Worm (Caenorhabditis elegans) whole organism, L3 larva: Measurements from ENCODE around the gene igeg-1.
A peak's percentile ranks its signal among the peaks of the same experiment; 100 is the strongest.

ENCODE experiments used
- R02D3.7 ChIP-seq: fragments of 150-350 bp; optimal IDR thresholded peaks from 2 replicates; lab custom pipeline; 2014; ENCODE audit warnings: missing biosample characterization, missing genetic modification characterization
- ZK546.5 ChIP-seq: sonication (generic microtip); optimal IDR thresholded peaks from 2 replicates; lab custom pipeline; 2017; ENCODE audit warnings: missing biosample characterization, missing genetic modification characterization
- aly-2 ChIP-seq: fragments of 150-350 bp; optimal IDR thresholded peaks from 2 replicates; lab custom pipeline; 2014; ENCODE audit warnings: missing biosample characterization, missing genetic modification characterization
- ama-1 ChIP-seq: fragments of 150-350 bp; optimal IDR thresholded peaks from 2 replicates; lab custom pipeline; 2018
- ceh-16 ChIP-seq: sonication (generic microtip); optimal IDR thresholded peaks from 2 replicates; lab custom pipeline; 2017; ENCODE audit warnings: missing biosample characterization, missing genetic modification characterization
- ceh-28 ChIP-seq: fragments of 150-350 bp; optimal IDR thresholded peaks from 2 replicates; lab custom pipeline; 2014; ENCODE audit warnings: missing biosample characterization, missing genetic modification reagents, missing genetic modification characterization
- ceh-82 ChIP-seq: fragments of 150-350 bp; optimal IDR thresholded peaks from 2 replicates; lab custom pipeline; 2014; ENCODE audit warnings: missing biosample characterization, missing genetic modification characterization
- ceh-9 ChIP-seq: sonication (generic microtip); optimal IDR thresholded peaks from 2 replicates; lab custom pipeline; 2018; ENCODE audit warnings: missing biosample characterization, missing genetic modification characterization
- daf-12 ChIP-seq: fragments of 150-350 bp; optimal IDR thresholded peaks from 2 replicates; lab custom pipeline; 2014; ENCODE audit warnings: missing biosample characterization, missing genetic modification reagents, missing genetic modification characterization
- egl-27 ChIP-seq: sonication (generic microtip); optimal IDR thresholded peaks from 4 replicates; lab custom pipeline; 2017; ENCODE audit warnings: missing biosample characterization, missing genetic modification reagents, missing genetic modification characterization
- egl-5 ChIP-seq: fragments of 150-350 bp; optimal IDR thresholded peaks from 2 replicates; lab custom pipeline; 2017; ENCODE audit warnings: missing biosample characterization, missing genetic modification reagents, missing genetic modification characterization, inconsistent platforms
- elt-1 ChIP-seq: fragments of 150-350 bp; optimal IDR thresholded peaks from 2 replicates; lab custom pipeline; 2014; ENCODE audit warnings: missing biosample characterization, missing genetic modification characterization
- elt-2 ChIP-seq: sonication (generic microtip); optimal IDR thresholded peaks from 2 replicates; lab custom pipeline; 2016; ENCODE audit warnings: missing genetic modification reagents, mild to moderate bottlenecking, missing genetic modification characterization, missing compliant biosample characterization
- elt-3 ChIP-seq, 3 experiments: fragments of 150-350 bp in 1 of 3; sonication (generic microtip) in 2 of 3; optimal IDR thresholded peaks; 2 replicates in 2 of 3; 4 replicates in 1 of 3; lab custom pipeline; 2014 to 2017; ENCODE audit warnings: missing biosample characterization in 3 of 3, missing genetic modification characterization in 3 of 3
- eor-1 ChIP-seq, 2 experiments: fragments of 150-350 bp; optimal IDR thresholded peaks; 2 replicates each; lab custom pipeline; 2014 to 2018; ENCODE audit warnings: missing biosample characterization in 2 of 2, missing genetic modification characterization in 2 of 2
- fkh-10 ChIP-seq: sonication (generic microtip); optimal IDR thresholded peaks from 2 replicates; lab custom pipeline; 2017; ENCODE audit warnings: missing biosample characterization, missing genetic modification reagents, missing genetic modification characterization
- fkh-2 ChIP-seq: fragments of 150-350 bp; optimal IDR thresholded peaks from 2 replicates; lab custom pipeline; 2014; ENCODE audit warnings: missing biosample characterization, missing genetic modification reagents, missing genetic modification characterization
- fos-1 ChIP-seq: fragments of 150-350 bp; optimal IDR thresholded peaks from 2 replicates; lab custom pipeline; 2014; ENCODE audit warnings: missing biosample characterization, missing genetic modification characterization
- hmg-11 ChIP-seq: sonication (generic microtip); optimal IDR thresholded peaks from 2 replicates; lab custom pipeline; 2016; ENCODE audit warnings: missing genetic modification characterization, missing compliant biosample characterization
- jun-1 ChIP-seq: fragments of 150-350 bp; optimal IDR thresholded peaks from 2 replicates; lab custom pipeline; 2014; ENCODE audit warnings: missing biosample characterization, missing genetic modification reagents, missing genetic modification characterization
- lin-15B ChIP-seq: fragments of 150-350 bp; optimal IDR thresholded peaks from 2 replicates; lab custom pipeline; 2014; ENCODE audit warnings: missing biosample characterization, missing genetic modification characterization
- lin-39 ChIP-seq: fragments of 150-350 bp; optimal IDR thresholded peaks from 2 replicates; lab custom pipeline; 2018; ENCODE audit warnings: missing biosample characterization, missing genetic modification reagents, missing genetic modification characterization
- lsy-12 ChIP-seq: sonication (generic microtip); optimal IDR thresholded peaks from 2 replicates; lab custom pipeline; 2016; ENCODE audit warnings: mild to moderate bottlenecking, missing genetic modification characterization, missing compliant biosample characterization
- mdl-1 ChIP-seq: fragments of 150-350 bp; optimal IDR thresholded peaks from 2 replicates; lab custom pipeline; 2014; ENCODE audit warnings: missing biosample characterization, missing genetic modification characterization
- mml-1 ChIP-seq: fragments of 150-350 bp; sonication (generic microtip); optimal IDR thresholded peaks from 3 replicates; lab custom pipeline; 2014; ENCODE audit warnings: missing biosample characterization, missing genetic modification characterization
- nfya-1 ChIP-seq: sonication (generic microtip); optimal IDR thresholded peaks from 2 replicates; lab custom pipeline; 2017; ENCODE audit warnings: missing genetic modification characterization, mild to moderate bottlenecking, missing compliant biosample characterization, antibody characterized with exemption, moderate library complexity; ENCODE audit not compliant: insufficient read depth
- nhr-11 ChIP-seq: fragments of 150-350 bp; optimal IDR thresholded peaks from 2 replicates; lab custom pipeline; 2014; ENCODE audit warnings: missing biosample characterization, missing genetic modification characterization
- nhr-12 ChIP-seq: fragments of 150-350 bp; optimal IDR thresholded peaks from 2 replicates; lab custom pipeline; 2014; ENCODE audit warnings: missing biosample characterization, missing genetic modification characterization
- nhr-23 ChIP-seq: fragments of 150-350 bp; optimal IDR thresholded peaks from 2 replicates; lab custom pipeline; 2014; ENCODE audit warnings: missing biosample characterization, missing genetic modification reagents, missing genetic modification characterization
- nhr-237 ChIP-seq: fragments of 150-350 bp; optimal IDR thresholded peaks from 2 replicates; lab custom pipeline; 2014; ENCODE audit warnings: missing biosample characterization, missing genetic modification characterization
- nhr-25 ChIP-seq: sonication (generic microtip); optimal IDR thresholded peaks from 2 replicates; lab custom pipeline; 2017; ENCODE audit warnings: missing biosample characterization, missing genetic modification characterization
- nhr-28 ChIP-seq: fragments of 150-350 bp; optimal IDR thresholded peaks from 2 replicates; lab custom pipeline; 2014; ENCODE audit warnings: missing biosample characterization, missing genetic modification characterization
- nhr-43 ChIP-seq: sonication (generic microtip); optimal IDR thresholded peaks from 2 replicates; lab custom pipeline; 2016; ENCODE audit warnings: mild to moderate bottlenecking, missing genetic modification characterization, missing compliant biosample characterization; ENCODE audit not compliant: poor library complexity, severe bottlenecking
- nhr-67 ChIP-seq: fragments of 150-350 bp; optimal IDR thresholded peaks from 2 replicates; lab custom pipeline; 2014; ENCODE audit warnings: missing biosample characterization, missing genetic modification characterization
- nhr-76 ChIP-seq: fragments of 150-350 bp; sonication (generic microtip); optimal IDR thresholded peaks from 5 replicates; lab custom pipeline; 2014; ENCODE audit warnings: missing biosample characterization, missing genetic modification characterization
- nhr-77 ChIP-seq: fragments of 150-350 bp; optimal IDR thresholded peaks from 2 replicates; lab custom pipeline; 2014; ENCODE audit warnings: missing biosample characterization, missing genetic modification characterization
- pha-4 ChIP-seq: fragments of 150-350 bp; optimal IDR thresholded peaks from 2 replicates; lab custom pipeline; 2014; ENCODE audit warnings: missing biosample characterization, missing genetic modification reagents, missing genetic modification characterization
- pqm-1 ChIP-seq: fragments of 150-350 bp; optimal IDR thresholded peaks from 2 replicates; lab custom pipeline; 2017; ENCODE audit warnings: missing biosample characterization, missing genetic modification characterization, inconsistent platforms
- sea-2 ChIP-seq: fragments of 150-350 bp; sonication (generic microtip); optimal IDR thresholded peaks from 4 replicates; lab custom pipeline; 2014; ENCODE audit warnings: missing biosample characterization, missing genetic modification reagents, missing genetic modification characterization
- skn-1 ChIP-seq: fragments of 150-350 bp; optimal IDR thresholded peaks from 2 replicates; lab custom pipeline; 2014; ENCODE audit warnings: missing biosample characterization, missing genetic modification characterization
- snpc-4 ChIP-seq: fragments of 150-350 bp; optimal IDR thresholded peaks from 2 replicates; lab custom pipeline; 2014; ENCODE audit warnings: missing biosample characterization, missing genetic modification characterization
- tbx-2 ChIP-seq: sonication (generic microtip); optimal IDR thresholded peaks from 2 replicates; lab custom pipeline; 2016; ENCODE audit warnings: mild to moderate bottlenecking, missing genetic modification characterization, missing compliant biosample characterization
- unc-39 ChIP-seq: sonication (generic microtip); optimal IDR thresholded peaks from 4 replicates; lab custom pipeline; 2017; ENCODE audit warnings: missing biosample characterization, missing genetic modification characterization
- unc-62 ChIP-seq: fragments of 150-350 bp; sonication (generic microtip); optimal IDR thresholded peaks from 4 replicates; lab custom pipeline; 2014; ENCODE audit warnings: missing biosample characterization, missing genetic modification reagents, missing genetic modification characterization
- zag-1 ChIP-seq: fragments of 150-350 bp; optimal IDR thresholded peaks from 2 replicates; lab custom pipeline; 2014; ENCODE audit warnings: missing biosample characterization, missing genetic modification characterization
- ztf-11 ChIP-seq: fragments of 150-350 bp; optimal IDR thresholded peaks from 2 replicates; lab custom pipeline; 2014; ENCODE audit warnings: missing biosample characterization, missing genetic modification characterization
- ztf-4 ChIP-seq: fragments of 150-350 bp; optimal IDR thresholded peaks from 2 replicates; lab custom pipeline; 2014; ENCODE audit warnings: missing biosample characterization, missing genetic modification characterization

igeg-1 gene

DNA sequence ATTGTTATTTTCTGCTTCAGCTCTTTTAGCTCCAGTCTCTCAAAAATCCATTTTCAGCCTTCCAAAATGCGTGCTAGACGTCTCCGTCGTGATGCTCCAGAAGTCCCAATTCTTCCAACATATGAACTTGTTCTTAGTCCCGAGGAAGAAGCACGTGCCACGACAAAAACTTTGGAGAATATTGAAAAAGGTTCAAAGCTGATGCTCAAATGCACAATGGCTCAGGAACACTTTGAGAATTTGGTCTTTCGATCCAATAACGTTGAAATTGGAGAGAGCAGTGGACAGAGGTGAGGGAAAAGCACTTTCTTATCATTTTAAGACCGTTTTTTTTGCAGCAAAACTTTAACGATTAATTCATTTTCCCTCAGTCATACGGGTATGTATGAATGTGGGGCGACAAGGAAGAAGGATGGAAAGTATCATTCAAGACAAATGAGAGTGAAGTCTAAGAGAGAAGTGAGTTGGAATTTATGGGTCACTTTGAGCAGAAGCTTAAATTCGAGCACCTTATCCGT, at the start of gene igeg-1:
Gene igeg-1 (plus strand): TSS at position 51 of the 518 bp plus-strand sequence.
- TF ChIP-seq elt-2 (tag; lab: Kevin White, UChicago) (peak; percentile 34), nhr-43 (tag; lab: Kevin White, UChicago) (no peak)

- TF ChIP-seq nhr-43 (tag; lab: Kevin White, UChicago): peak; percentile 69
- no peak for TF ChIP-seq fos-1 (tag; lab: Kevin White, UChicago)
- peak; percentile 65 for TF ChIP-seq mdl-1 (tag; lab: Kevin White, UChicago)
- TF ChIP-seq R02D3.7 (tag; lab: Kevin White, UChicago): peak; percentile 40
- peak; percentile 66 for TF ChIP-seq snpc-4
- TF ChIP-seq ztf-4: peak; percentile 65
- TF ChIP-seq daf-12 (tag; lab: Kevin White, UChicago): no peak
- peak; percentile 48 for TF ChIP-seq pha-4 (tag; lab: Kevin White, UChicago)
- no peak for TF ChIP-seq nhr-28 (tag; lab: Kevin White, UChicago)
- no peak for TF ChIP-seq nhr-67 (tag; lab: Kevin White, UChicago)
- peak; percentile 70 for TF ChIP-seq nfya-1 (tag; lab: Kevin White, UChicago)
- TF ChIP-seq sea-2 (GFP tag; lab: Kevin White, UChicago): no peak
- peak; percentile 77 for TF ChIP-seq tbx-2
- peak; percentile 64 for TF ChIP-seq nhr-11 (tag; lab: Kevin White, UChicago)
- TF ChIP-seq pqm-1: peak; percentile 57
- peak; percentile 55 for TF ChIP-seq nhr-25 (tag; lab: Kevin White, UChicago)
- peak; percentile 82 for TF ChIP-seq lin-15B (tag; lab: Kevin White, UChicago)
- TF ChIP-seq lsy-12: peak; percentile 83
- no peak for TF ChIP-seq nhr-237 (tag; lab: Kevin White, UChicago)
- TF ChIP-seq ZK546.5 (tag; lab: Kevin White, UChicago): no peak
- peak; percentile 39 for TF ChIP-seq egl-5
- TF ChIP-seq elt-1 (tag; lab: Kevin White, UChicago): no peak
- TF ChIP-seq ceh-82 (tag; lab: Kevin White, UChicago): peak; percentile 62
- no peak for TF ChIP-seq eor-1 (tag; optimal IDR thresholded peaks at IDR 0.05; lab: Kevin White, UChicago)
- no peak for TF ChIP-seq nhr-12
- no peak for TF ChIP-seq nhr-76 (tag; lab: Kevin White, UChicago)
- no peak for TF ChIP-seq elt-3 (tag; optimal IDR thresholded peaks at IDR 0.05; lab: Kevin White, UChicago)
- peak; percentile 53 for TF ChIP-seq hmg-11 (tag; lab: Kevin White, UChicago)
- TF ChIP-seq ceh-16 (tag; lab: Kevin White, UChicago): no peak
- TF ChIP-seq skn-1: peak; percentile 49
- no peak for TF ChIP-seq unc-39 (tag; lab: Kevin White, UChicago)
- peak; percentile 45 for TF ChIP-seq lin-39 (tag; lab: Kevin White, UChicago)
- no peak for TF ChIP-seq zag-1 (tag; lab: Kevin White, UChicago)
- no peak for TF ChIP-seq egl-27 (tag; lab: Kevin White, UChicago)
- no peak for TF ChIP-seq fkh-2 (tag; lab: Kevin White, UChicago)
- TF ChIP-seq aly-2: no peak
- peak; percentile 63 for TF ChIP-seq nhr-23 (tag; lab: Kevin White, UChicago)
- TF ChIP-seq ceh-9 (tag; lab: Kevin White, UChicago): no peak
- TF ChIP-seq ztf-11 (tag; lab: Kevin White, UChicago): no peak
- TF ChIP-seq mml-1 (tag; lab: Kevin White, UChicago): no peak
- peak; percentile 56 for TF ChIP-seq jun-1 (tag; lab: Kevin White, UChicago)
- TF ChIP-seq ama-1 (lab: Kevin White, UChicago): no peak
- peak; percentile 55 for TF ChIP-seq ceh-28 (tag; lab: Kevin White, UChicago)
- TF ChIP-seq elt-2 (tag; lab: Kevin White, UChicago): peak; percentile 60
- TF ChIP-seq nhr-77 (tag; lab: Kevin White, UChicago): peak; percentile 16
- no peak for TF ChIP-seq unc-62 (GFP tag; lab: Kevin White, UChicago)
- peak; percentile 31 for TF ChIP-seq fkh-10 (GFP tag; lab: Kevin White, UChicago)
Measured at ce11 chrIV:4513269-4513819, 49.1 kb upstream of the igeg-1 start, which contains the start of gene sar-1. Gene sar-1, minus strand, starts transcription at chrIV:4513319.
